Fruit fly (Drosophila melanogaster) whole organism, prepupa: ENCODE results near the gene CG11555.

Experiments used
- Blimp-1 ChIP-seq: fragments of 200-800 bp; sonication (Bioruptor generic); optimal IDR thresholded peaks from 3 replicates; lab custom pipeline; 2017; ENCODE audit warnings: missing biosample characterization, missing genetic modification characterization, mild to moderate bottlenecking, moderate library complexity, missing genetic modification reagents
- CG10631 ChIP-seq: fragments of 200-800 bp; sonication (Bioruptor generic); optimal IDR thresholded peaks from 2 replicates; lab custom pipeline; 2016; ENCODE audit warnings: missing biosample characterization, missing genetic modification characterization
- CG11294 ChIP-seq: fragments of 200-800 bp; sonication (Bioruptor generic); IDR thresholded peaks from 2 replicates; pipeline ENCODE4 v1.3.6; 2022; ENCODE audit warnings: missing biosample characterization, missing genetic modification characterization
- CG11762 ChIP-seq: fragments of 200-800 bp; sonication (Bioruptor generic); optimal IDR thresholded peaks from 3 replicates; lab custom pipeline; 2016; ENCODE audit warnings: missing biosample characterization, missing genetic modification characterization; ENCODE audit not compliant: insufficient read depth
- CG3032 ChIP-seq: fragments of 200-800 bp; optimal IDR thresholded peaks from 2 replicates; lab custom pipeline; 2019; ENCODE audit warnings: missing biosample characterization, mild to moderate bottlenecking, missing genetic modification characterization, moderate library complexity
- CG3919 ChIP-seq: fragments of 200-800 bp; sonication (Bioruptor generic); optimal IDR thresholded peaks from 3 replicates; lab custom pipeline; 2016; ENCODE audit warnings: missing biosample characterization, missing genetic modification characterization
- CG4318 ChIP-seq: fragments of 200-800 bp; sonication (Bioruptor generic); optimal IDR thresholded peaks from 3 replicates; lab custom pipeline; 2017; ENCODE audit warnings: missing biosample characterization, mild to moderate bottlenecking, missing genetic modification characterization
- CG6163 ChIP-seq: fragments of 200-800 bp; sonication (Bioruptor generic); IDR thresholded peaks from 3 replicates; pipeline ENCODE4 v1.3.6; 2022; ENCODE audit warnings: missing biosample characterization, missing genetic modification characterization
- CG6276 ChIP-seq: fragments of 200-800 bp; sonication (Bioruptor generic); optimal IDR thresholded peaks from 2 replicates; lab custom pipeline; 2017; ENCODE audit warnings: missing biosample characterization, mild to moderate bottlenecking, missing genetic modification characterization
- CG6792 ChIP-seq: fragments of 200-800 bp; sonication (Bioruptor generic); optimal IDR thresholded peaks from 3 replicates; lab custom pipeline; 2016; ENCODE audit warnings: missing biosample characterization, missing genetic modification characterization
- CG6808 ChIP-seq: fragments of 200-800 bp; sonication (Bioruptor generic); optimal IDR thresholded peaks from 3 replicates; lab custom pipeline; 2017; ENCODE audit warnings: missing biosample characterization, missing genetic modification characterization, mild to moderate bottlenecking, moderate library complexity, missing genetic modification reagents
- CG6854 ChIP-seq: fragments of 200-800 bp; sonication (Bioruptor generic); optimal IDR thresholded peaks from 2 replicates; lab custom pipeline; 2017; ENCODE audit warnings: missing biosample characterization, mild to moderate bottlenecking, missing genetic modification characterization
- CG7368 ChIP-seq: fragments of 200-800 bp; sonication (Bioruptor generic); optimal IDR thresholded peaks from 3 replicates; lab custom pipeline; 2016; ENCODE audit warnings: missing biosample characterization, missing genetic modification characterization
- CG8119 ChIP-seq: fragments of 200-800 bp; sonication (Bioruptor generic); IDR thresholded peaks from 3 replicates; pipeline ENCODE4 v1.3.6; 2022; ENCODE audit warnings: missing biosample characterization, missing genetic modification characterization
- CG8319 ChIP-seq: fragments of 200-800 bp; sonication (Bioruptor generic); optimal IDR thresholded peaks from 3 replicates; lab custom pipeline; 2016; ENCODE audit warnings: missing biosample characterization, missing genetic modification characterization
- CG8632 ChIP-seq: fragments of 200-800 bp; sonication (Bioruptor generic); optimal IDR thresholded peaks from 3 replicates; lab custom pipeline; 2016; ENCODE audit warnings: missing biosample characterization, missing genetic modification characterization
- Eip75B ChIP-seq: fragments of 200-800 bp; sonication (Bioruptor generic); optimal IDR thresholded peaks from 3 replicates; lab custom pipeline; 2016; ENCODE audit warnings: missing biosample characterization, missing genetic modification characterization
- Eip78C ChIP-seq: fragments of 200-800 bp; sonication (Bioruptor generic); peaks from one replicate; lab custom pipeline; 2016; ENCODE audit warnings: missing biosample characterization, missing genetic modification characterization
- Eip93F ChIP-seq: fragments of 200-800 bp; sonication (Bioruptor generic); optimal IDR thresholded peaks from 2 replicates; lab custom pipeline; 2016; ENCODE audit warnings: missing biosample characterization, mild to moderate bottlenecking, missing genetic modification characterization
- Ets21C ChIP-seq: fragments of 200-800 bp; sonication (Bioruptor generic); optimal IDR thresholded peaks from 3 replicates; lab custom pipeline; 2016; ENCODE audit warnings: missing biosample characterization, missing genetic modification characterization
- Ets96B ChIP-seq: fragments of 200-800 bp; optimal IDR thresholded peaks from 2 replicates; lab custom pipeline; 2019; ENCODE audit warnings: missing biosample characterization, mild to moderate bottlenecking, missing genetic modification characterization, moderate library complexity
- Hr38 ChIP-seq: sonication (Bioruptor generic); optimal IDR thresholded peaks from 2 replicates; lab custom pipeline; 2016; ENCODE audit warnings: missing biosample characterization, missing genetic modification characterization
- Hr39 ChIP-seq: fragments of 200-800 bp; sonication (Bioruptor generic); optimal IDR thresholded peaks from 2 replicates; lab custom pipeline; 2016; ENCODE audit warnings: missing biosample characterization, missing genetic modification characterization
- Hr4 ChIP-seq: fragments of 200-800 bp; sonication (Bioruptor generic); optimal IDR thresholded peaks from 3 replicates; lab custom pipeline; 2016; ENCODE audit warnings: missing biosample characterization, missing genetic modification characterization
- Lpt ChIP-seq: fragments of 200-800 bp; sonication (Bioruptor generic); optimal IDR thresholded peaks from 3 replicates; lab custom pipeline; 2016; ENCODE audit warnings: missing biosample characterization, missing genetic modification characterization
- OdsH ChIP-seq: fragments of 200-800 bp; sonication (Bioruptor generic); optimal IDR thresholded peaks from 3 replicates; lab custom pipeline; 2016; ENCODE audit warnings: missing biosample characterization, missing genetic modification characterization
- Smox ChIP-seq: fragments of 200-800 bp; sonication (Bioruptor generic); optimal IDR thresholded peaks from 3 replicates; lab custom pipeline; 2016; ENCODE audit warnings: missing biosample characterization, missing genetic modification characterization
- Sox102F ChIP-seq: fragments of 200-800 bp; sonication (Bioruptor generic); optimal IDR thresholded peaks from 2 replicates; lab custom pipeline; 2016; ENCODE audit warnings: missing biosample characterization, mild to moderate bottlenecking, missing genetic modification characterization
- Sox14 ChIP-seq: fragments of 200-800 bp; sonication (Bioruptor generic); optimal IDR thresholded peaks from 3 replicates; lab custom pipeline; 2016; ENCODE audit warnings: missing biosample characterization, missing genetic modification characterization
- acj6 ChIP-seq: fragments of 200-800 bp; sonication (Bioruptor generic); optimal IDR thresholded peaks from 3 replicates; lab custom pipeline; 2016; ENCODE audit warnings: missing biosample characterization, missing genetic modification characterization
- cyc ChIP-seq: fragments of 200-800 bp; sonication (Bioruptor generic); optimal IDR thresholded peaks from 3 replicates; lab custom pipeline; 2016; ENCODE audit warnings: missing biosample characterization, missing genetic modification characterization
- dac ChIP-seq: fragments of 200-800 bp; sonication (Bioruptor generic); optimal IDR thresholded peaks from 2 replicates; lab custom pipeline; 2017; ENCODE audit warnings: missing biosample characterization, mild to moderate bottlenecking, missing genetic modification characterization
- fd59A ChIP-seq: fragments of 200-800 bp; sonication (Bioruptor generic); optimal IDR thresholded peaks from 2 replicates; lab custom pipeline; 2017; ENCODE audit warnings: missing biosample characterization, mild to moderate bottlenecking, missing genetic modification characterization, missing genetic modification reagents
- fd85E ChIP-seq: fragments of 200-800 bp; sonication (Bioruptor generic); optimal IDR thresholded peaks from 3 replicates; lab custom pipeline; 2016; ENCODE audit warnings: missing biosample characterization, missing genetic modification characterization
- fkh ChIP-seq: fragments of 200-800 bp; sonication (Bioruptor generic); optimal IDR thresholded peaks from 3 replicates; lab custom pipeline; 2017; ENCODE audit warnings: missing biosample characterization, mild to moderate bottlenecking, missing genetic modification characterization, moderate library complexity
- lz ChIP-seq: fragments of 200-800 bp; sonication (Bioruptor generic); optimal IDR thresholded peaks from 3 replicates; lab custom pipeline; 2016; ENCODE audit warnings: missing biosample characterization, missing genetic modification characterization
- net ChIP-seq: fragments of 200-800 bp; sonication (Bioruptor generic); optimal IDR thresholded peaks from 3 replicates; lab custom pipeline; 2016; ENCODE audit warnings: missing biosample characterization, missing genetic modification characterization
- pdm3 ChIP-seq: fragments of 200-800 bp; sonication (Bioruptor generic); optimal IDR thresholded peaks from 3 replicates; lab custom pipeline; 2016; ENCODE audit warnings: missing biosample characterization, missing genetic modification characterization
- salr ChIP-seq, 2 experiments: fragments of 200-800 bp; sonication (Bioruptor generic); optimal IDR thresholded peaks; 3 replicates each; lab custom pipeline; 2016 to 2018; ENCODE audit warnings: missing biosample characterization in 2 of 2, missing genetic modification characterization in 2 of 2, mild to moderate bottlenecking in 1 of 2
- spab ChIP-seq: fragments of 200-800 bp; sonication (Bioruptor generic); optimal IDR thresholded peaks from 2 replicates; lab custom pipeline; 2017; ENCODE audit warnings: missing biosample characterization, mild to moderate bottlenecking, missing genetic modification characterization, missing genetic modification reagents
- ss ChIP-seq, 2 experiments: fragments of 200-800 bp; sonication (Bioruptor generic); optimal IDR thresholded peaks; 2 replicates in 1 of 2; 3 replicates in 1 of 2; lab custom pipeline; 2017 to 2018; ENCODE audit warnings: mild to moderate bottlenecking in 2 of 2, missing biosample characterization in 2 of 2, missing genetic modification characterization in 2 of 2, moderate library complexity in 1 of 2
- svp ChIP-seq: fragments of 200-800 bp; sonication (Bioruptor generic); peaks from one replicate; lab custom pipeline; 2016; ENCODE audit warnings: missing biosample characterization, missing genetic modification characterization
- topi ChIP-seq: fragments of 200-800 bp; sonication (Bioruptor generic); optimal IDR thresholded peaks from 3 replicates; lab custom pipeline; 2016; ENCODE audit warnings: missing biosample characterization, missing genetic modification characterization
- vri ChIP-seq: fragments of 200-800 bp; sonication (Bioruptor generic); optimal IDR thresholded peaks from 3 replicates; lab custom pipeline; 2016; ENCODE audit warnings: missing biosample characterization, mild to moderate bottlenecking, missing genetic modification characterization

The CG11555 gene

dm6 chr2L:246656-247340 lies 26.8 kb upstream of the CG11555 start (continued):
- peak; percentile 36 for TF ChIP-seq CG7368 (GFP tag; lab: Kevin White, UChicago)
- TF ChIP-seq Ets21C = no peak
- no peak for TF ChIP-seq acj6
- TF ChIP-seq pdm3 (GFP tag; lab: Kevin White, UChicago) = no peak
- TF ChIP-seq svp (GFP tag; lab: Kevin White, UChicago) = no peak
- no peak for TF ChIP-seq fd59A (GFP tag; lab: Kevin White, UChicago)
- peak; percentile 43 for TF ChIP-seq Sox14 (GFP tag; lab: Kevin White, UChicago)
- no peak for TF ChIP-seq Eip93F (GFP tag; lab: Kevin White, UChicago)
- TF ChIP-seq CG6792 (GFP tag; lab: Kevin White, UChicago) = peak; percentile 40
- peak; percentile 96 for TF ChIP-seq CG6163 (GFP tag; lab: Robert Waterston, UW)
- TF ChIP-seq salr (GFP tag; optimal IDR thresholded peaks at IDR 0.05; lab: Kevin White, UChicago) = peak; percentile 41 to 50
- no peak for TF ChIP-seq Hr4 (GFP tag; lab: Kevin White, UChicago)
- TF ChIP-seq Sox102F (GFP tag; lab: Kevin White, UChicago) = no peak
- TF ChIP-seq Ets96B (tag; lab: Kevin White, UChicago) = peak; percentile 20
- TF ChIP-seq Hr38 (GFP tag; lab: Kevin White, UChicago) = peak; percentile 33
- TF ChIP-seq spab (GFP tag; lab: Kevin White, UChicago) = peak; percentile 60
- TF ChIP-seq CG8119 (GFP tag; lab: Robert Waterston, UW) = peak; percentile 89
- TF ChIP-seq CG8632 (GFP tag; lab: Kevin White, UChicago) = peak; percentile 20
- TF ChIP-seq net (GFP tag; lab: Kevin White, UChicago) = peak; percentile 76

DNA sequence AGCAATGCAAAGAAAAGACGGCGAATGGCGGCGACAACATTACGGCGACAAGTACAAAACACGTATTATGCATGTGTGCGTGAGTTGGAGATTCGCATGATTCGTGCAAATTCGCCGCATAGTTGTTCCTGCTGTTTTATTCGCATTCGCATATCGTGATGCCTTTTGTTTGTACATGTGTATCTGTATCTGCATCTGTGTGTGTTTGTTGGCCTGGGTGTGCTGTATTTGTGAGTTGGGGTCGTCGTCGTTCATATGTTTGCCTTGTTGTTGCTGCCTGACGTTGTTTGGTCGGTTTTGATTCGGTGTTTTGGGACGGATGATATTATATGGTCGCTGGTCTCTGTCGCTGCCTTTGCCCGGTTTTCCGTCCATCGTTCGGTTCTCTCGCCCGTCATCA lies 26.2 kb upstream of the CG11555 start:
- TF ChIP-seq ss (GFP tag; optimal IDR thresholded peaks at IDR 0.05; lab: Kevin White, UChicago) (peak in 1 of 2 experiments; percentile 43), CG11762 (GFP tag; lab: Kevin White, UChicago) (no peak)

dm6 chr2L:247845-248473 lies 25.7 kb upstream of the CG11555 start:
- peak; percentile 76 for TF ChIP-seq CG10631 (GFP tag; lab: Kevin White, UChicago)
- TF ChIP-seq Lpt = peak; percentile 5
- peak; percentile 55 for TF ChIP-seq CG8319 (GFP tag; lab: Kevin White, UChicago)
- TF ChIP-seq CG6808 = peak; percentile 42
- peak; percentile 28 for TF ChIP-seq vri
- peak; percentile 50 for TF ChIP-seq CG11294 (GFP tag; lab: Robert Waterston, UW)
- TF ChIP-seq lz (GFP tag; lab: Kevin White, UChicago) = peak; percentile 55
- peak; percentile 74 for TF ChIP-seq Smox
- TF ChIP-seq CG6792 (GFP tag; lab: Kevin White, UChicago) = peak; percentile 73
- peak; percentile 65 for TF ChIP-seq CG6276 (GFP tag; lab: Kevin White, UChicago)
- TF ChIP-seq fkh = no peak
- TF ChIP-seq Sox14 (GFP tag; lab: Kevin White, UChicago) = peak; percentile 53
- peak; percentile 71 for TF ChIP-seq topi
- TF ChIP-seq spab (GFP tag; lab: Kevin White, UChicago) = peak; percentile 61
- TF ChIP-seq Hr39 (GFP tag; lab: Kevin White, UChicago) = peak; percentile 58
- peak; percentile 40 for TF ChIP-seq CG7368 (GFP tag; lab: Kevin White, UChicago)
- TF ChIP-seq Blimp-1 (GFP tag; lab: Kevin White, UChicago) = peak; percentile 49
- peak; percentile 51 for TF ChIP-seq pdm3 (GFP tag; lab: Kevin White, UChicago)
- TF ChIP-seq acj6 = peak; percentile 75
- peak; percentile 66 for TF ChIP-seq Hr4 (GFP tag; lab: Kevin White, UChicago)
- TF ChIP-seq OdsH (GFP tag; lab: Kevin White, UChicago) = peak; percentile 74
- peak; percentile 54 for TF ChIP-seq cyc
- TF ChIP-seq dac = peak; percentile 63
- peak; percentile 71 for TF ChIP-seq svp (GFP tag; lab: Kevin White, UChicago)
- peak; percentile 38 for TF ChIP-seq fd85E (GFP tag; lab: Kevin White, UChicago)
- TF ChIP-seq Eip78C = peak; percentile 88
- TF ChIP-seq net (GFP tag; lab: Kevin White, UChicago) = peak; percentile 61
- TF ChIP-seq Eip75B (GFP tag; lab: Kevin White, UChicago) = no peak
- peak; percentile 52 for TF ChIP-seq CG6854 (GFP tag; lab: Kevin White, UChicago)
- peak; percentile 67 for TF ChIP-seq CG3919 (GFP tag; lab: Kevin White, UChicago)
- peak; percentile 67 for TF ChIP-seq Ets96B (tag; lab: Kevin White, UChicago)
- peak; percentile 56 for TF ChIP-seq CG3032 (tag; lab: Kevin White, UChicago)
- peak; percentile 78 for TF ChIP-seq CG4318
- TF ChIP-seq Hr38 (GFP tag; lab: Kevin White, UChicago) = no peak
- peak in 1 of 2 experiments; percentile 79 for TF ChIP-seq salr (GFP tag; optimal IDR thresholded peaks at IDR 0.05; lab: Kevin White, UChicago)
